Fruit fly (Drosophila melanogaster) whole organism, embryonic: ENCODE measurements around the gene CG7065.

Experiments
- Atf-2 ChIP-seq: fragments of 200-800 bp; sonication (Bioruptor generic); optimal IDR thresholded peaks from 2 replicates; lab custom pipeline; 2016; ENCODE audit warnings: missing biosample characterization, missing genetic modification characterization
- CG14441 ChIP-seq: fragments of 200-800 bp; sonication (Bioruptor generic); IDR thresholded peaks from 2 replicates; pipeline ENCODE4 v1.3.6; 2022; ENCODE audit warnings: missing biosample characterization, missing genetic modification characterization
- CG16815 ChIP-seq: fragments of 200-800 bp; sonication (Bioruptor generic); optimal IDR thresholded peaks from 3 replicates; lab custom pipeline; 2017; ENCODE audit warnings: missing biosample characterization, mild to moderate bottlenecking, missing genetic modification characterization
- CG3847 ChIP-seq: fragments of 200-800 bp; sonication (Bioruptor generic); IDR thresholded peaks from 2 replicates; pipeline ENCODE4 v1.3.6; 2022; ENCODE audit warnings: missing biosample characterization, missing genetic modification characterization
- CG6689 ChIP-seq: fragments of 200-800 bp; sonication (Bioruptor generic); IDR thresholded peaks from 2 replicates; pipeline ENCODE4 v1.3.6; 2022; ENCODE audit warnings: missing biosample characterization, missing genetic modification characterization
- CG9437 ChIP-seq: fragments of 200-800 bp; sonication (Bioruptor generic); optimal IDR thresholded peaks from 2 replicates; lab custom pipeline; 2018; ENCODE audit warnings: missing biosample characterization, mild to moderate bottlenecking, missing genetic modification characterization
- D19B ChIP-seq: fragments of 200-800 bp; sonication (Bioruptor generic); optimal IDR thresholded peaks from 2 replicates; lab custom pipeline; 2017; ENCODE audit warnings: missing biosample characterization, mild to moderate bottlenecking, missing genetic modification characterization
- Drgx ChIP-seq: fragments of 200-800 bp; sonication (Bioruptor generic); IDR thresholded peaks from 2 replicates; pipeline ENCODE4 v1.3.6; 2022; ENCODE audit warnings: missing biosample characterization, missing genetic modification characterization
- PHDP ChIP-seq: fragments of 200-800 bp; sonication (Bioruptor generic); optimal IDR thresholded peaks from 3 replicates; lab custom pipeline; 2018; ENCODE audit warnings: missing biosample characterization, mild to moderate bottlenecking, missing genetic modification characterization, moderate library complexity
- Sry-δ ChIP-seq: fragments of 200-800 bp; sonication (Bioruptor generic); optimal IDR thresholded peaks from 2 replicates; lab custom pipeline; 2016; ENCODE audit warnings: missing biosample characterization, missing genetic modification characterization
- crc ChIP-seq: fragments of 200-800 bp; sonication (Bioruptor generic); optimal IDR thresholded peaks from 2 replicates; lab custom pipeline; 2016; ENCODE audit warnings: missing biosample characterization, missing genetic modification characterization
- mld ChIP-seq: fragments of 200-800 bp; sonication (Bioruptor generic); IDR thresholded peaks from 3 replicates; pipeline ENCODE4 v1.3.6; 2022; ENCODE audit warnings: missing biosample characterization, missing genetic modification characterization; ENCODE audit not compliant: partially characterized antibody
- toy ChIP-seq: fragments of 200-800 bp; sonication (Bioruptor generic); IDR thresholded peaks from 2 replicates; pipeline ENCODE4 v1.3.6; 2022; ENCODE audit warnings: missing biosample characterization, missing genetic modification characterization
- wor ChIP-seq: fragments of 200-800 bp; sonication (Bioruptor generic); IDR thresholded peaks from 2 replicates; pipeline ENCODE4 v1.3.6; 2022; ENCODE audit warnings: missing biosample characterization, missing genetic modification characterization

dm6 chrX:9190555-9191184 lies 48.4 kb downstream of the CG7065 start, which contains the start of gene CG12115:
- no peak for TF ChIP-seq crc (GFP tag; lab: Kevin White, UChicago)
- TF ChIP-seq wor (GFP tag; lab: Robert Waterston, UW) = no peak
- no peak for TF ChIP-seq toy (GFP tag; lab: Robert Waterston, UW)
- TF ChIP-seq CG16815 (GFP tag; lab: Kevin White, UChicago) = no peak
- TF ChIP-seq Sry-δ (GFP tag; lab: Kevin White, UChicago) = no peak
- TF ChIP-seq mld = no peak
- TF ChIP-seq D19B = no peak
- no peak for TF ChIP-seq CG14441 (GFP tag; lab: Robert Waterston, UW)
- no peak for TF ChIP-seq CG6689 (GFP tag; lab: Robert Waterston, UW)
- TF ChIP-seq Atf-2 (GFP tag; lab: Kevin White, UChicago) = no peak
- TF ChIP-seq PHDP (tag; lab: Kevin White, UChicago) = no peak
- TF ChIP-seq Drgx (GFP tag; lab: Robert Waterston, UW) = no peak
- TF ChIP-seq CG9437 (GFP tag; lab: Kevin White, UChicago) = no peak
- no peak for TF ChIP-seq CG3847
